Fruit fly (Drosophila melanogaster) whole organism, pupa: ENCODE results near the gene CG16998.

Source experiments
- CG12605 ChIP-seq: fragments of 200-800 bp; sonication (Bioruptor generic); IDR thresholded peaks from 2 replicates; pipeline ENCODE4 v1.3.6; 2022; ENCODE audit warnings: missing biosample characterization, missing genetic modification characterization
- CG14655 ChIP-seq: fragments of 200-800 bp; sonication (Bioruptor generic); optimal IDR thresholded peaks from 3 replicates; lab custom pipeline; 2017; ENCODE audit warnings: mild to moderate bottlenecking, missing biosample characterization, missing genetic modification reagents, missing genetic modification characterization
- CG15710 ChIP-seq: fragments of 200-800 bp; sonication (Bioruptor generic); optimal IDR thresholded peaks from 2 replicates; lab custom pipeline; 2018; ENCODE audit warnings: missing biosample characterization, mild to moderate bottlenecking, missing genetic modification characterization, moderate library complexity
- CG8159 ChIP-seq: fragments of 200-800 bp; sonication (Bioruptor generic); optimal IDR thresholded peaks from 3 replicates; lab custom pipeline; 2018; ENCODE audit warnings: missing biosample characterization, mild to moderate bottlenecking, missing genetic modification characterization, moderate library complexity
- CG8301 ChIP-seq: fragments of 200-800 bp; sonication (Bioruptor generic); optimal IDR thresholded peaks from 2 replicates; lab custom pipeline; 2018; ENCODE audit warnings: missing biosample characterization, mild to moderate bottlenecking, missing genetic modification characterization
- Pif1A ChIP-seq: fragments of 200-800 bp; sonication (Bioruptor generic); optimal IDR thresholded peaks from 3 replicates; lab custom pipeline; 2016; ENCODE audit warnings: missing biosample characterization, missing genetic modification characterization
- Snoo ChIP-seq: fragments of 200-800 bp; sonication (Bioruptor generic); optimal IDR thresholded peaks from 3 replicates; lab custom pipeline; 2017; ENCODE audit warnings: missing biosample characterization, mild to moderate bottlenecking, missing genetic modification characterization, inconsistent platforms
- fd96Ca ChIP-seq: fragments of 200-800 bp; sonication (Bioruptor generic); IDR thresholded peaks from 3 replicates; pipeline ENCODE4 v1.3.6; 2022; ENCODE audit warnings: missing biosample characterization, missing genetic modification characterization
- gl ChIP-seq: fragments of 200-800 bp; sonication (Bioruptor generic); optimal IDR thresholded peaks from 2 replicates; lab custom pipeline; 2018; ENCODE audit warnings: missing biosample characterization, mild to moderate bottlenecking, missing genetic modification characterization
- rn ChIP-seq: fragments of 200-800 bp; sonication (Bioruptor generic); IDR thresholded peaks from 2 replicates; pipeline ENCODE4 v1.3.6; 2022; ENCODE audit warnings: missing biosample characterization, missing genetic modification characterization

dm6 chr3L:7519219-7519618 is 20.4 kb downstream of the CG16998 start:
- TF ChIP-seq CG8301: no peak
- no peak for TF ChIP-seq Snoo (tag; lab: Kevin White, UChicago)
- TF ChIP-seq fd96Ca (GFP tag; lab: Robert Waterston, UW): no peak
- no peak for TF ChIP-seq CG14655
- TF ChIP-seq CG12605 (GFP tag; lab: Robert Waterston, UW): no peak
- TF ChIP-seq Pif1A (GFP tag; lab: Kevin White, UChicago): no peak
- TF ChIP-seq rn (GFP tag; lab: Robert Waterston, UW): no peak
- TF ChIP-seq CG15710: no peak
- TF ChIP-seq gl: no peak
- TF ChIP-seq CG8159 (tag; lab: Kevin White, UChicago): no peak
